Worm (Caenorhabditis elegans) whole organism, late embryonic: ENCODE measurements around the gene try-12.
"Not testable (repeated sequence)": the region's sequence is repeated elsewhere in the genome, so short reads cannot be mapped to it uniquely, and the experiment has no call there.

Experiments
- ceh-24 ChIP-seq: sonication (generic microtip); optimal IDR thresholded peaks from 2 replicates; lab custom pipeline; 2016; ENCODE audit warnings: mild to moderate bottlenecking, missing genetic modification characterization, missing compliant biosample characterization
- ceh-31 ChIP-seq: sonication (generic microtip); optimal IDR thresholded peaks from 2 replicates; lab custom pipeline; 2016; ENCODE audit warnings: missing genetic modification characterization, missing compliant biosample characterization
- ceh-34 ChIP-seq: sonication (generic microtip); optimal IDR thresholded peaks from 2 replicates; lab custom pipeline; 2016; ENCODE audit warnings: mild to moderate bottlenecking, missing genetic modification characterization, missing compliant biosample characterization
- ceh-45 ChIP-seq: fragments of 200-800 bp; sonication (Bioruptor generic); IDR thresholded peaks from 2 replicates; pipeline ENCODE4 v1.3.6; 2022; ENCODE audit warnings: missing genetic modification reagents, missing genetic modification characterization, missing compliant biosample characterization
- ceh-6 ChIP-seq: fragments of 200-800 bp; sonication (Bioruptor generic); optimal IDR thresholded peaks from 2 replicates; lab custom pipeline; 2018; ENCODE audit warnings: mild to moderate bottlenecking, missing genetic modification characterization, missing compliant biosample characterization
- ceh-9 ChIP-seq: sonication (generic microtip); optimal IDR thresholded peaks from 2 replicates; lab custom pipeline; 2016; ENCODE audit warnings: mild to moderate bottlenecking, missing genetic modification characterization, inconsistent platforms, missing compliant biosample characterization
- elt-2 ChIP-seq: sonication (generic microtip); optimal IDR thresholded peaks from 2 replicates; lab custom pipeline; 2016; ENCODE audit warnings: missing genetic modification reagents, missing genetic modification characterization, missing compliant biosample characterization
- nhr-11 ChIP-seq: fragments of 150-350 bp; optimal IDR thresholded peaks from 2 replicates; lab custom pipeline; 2014; ENCODE audit warnings: missing biosample characterization, missing genetic modification characterization
- nhr-232 ChIP-seq: sonication (generic microtip); optimal IDR thresholded peaks from 2 replicates; lab custom pipeline; 2016; ENCODE audit warnings: missing genetic modification characterization, missing compliant biosample characterization
- pha-4 ChIP-seq: fragments of 150-350 bp; optimal IDR thresholded peaks from 2 replicates; lab custom pipeline; 2018; ENCODE audit warnings: missing biosample characterization, missing genetic modification reagents, missing genetic modification characterization

ce11 chrV:7443480-7443879 lies 5.7 kb upstream of the try-12 start:
- not testable (repeated sequence) for TF ChIP-seq nhr-232 (tag; lab: Kevin White, UChicago); ceh-24 (tag; lab: Kevin White, UChicago); ceh-9; pha-4; ceh-31 (tag; lab: Kevin White, UChicago); ceh-34; nhr-11 (tag; lab: Kevin White, UChicago); elt-2 (tag; lab: Kevin White, UChicago); ceh-6 (GFP tag; lab: Kevin White, UChicago)
- TF ChIP-seq ceh-45: peak; percentile 60; the same call in 1 of the 2 replicates
